Fruit fly (Drosophila melanogaster) whole organism, wandering third instar larva: ENCODE data around the gene fuss.

ENCODE experiments used
- brk ChIP-seq: fragments of 200-800 bp; sonication (Bioruptor generic); optimal IDR thresholded peaks from 2 replicates; lab custom pipeline; 2016; ENCODE audit warnings: missing biosample characterization, mild to moderate bottlenecking, missing genetic modification characterization
- dsf ChIP-seq: sonication (Bioruptor generic); optimal IDR thresholded peaks from 2 replicates; lab custom pipeline; 2016; ENCODE audit warnings: missing biosample characterization, missing genetic modification characterization, borderline replicate concordance
- h ChIP-seq: fragments of 200-800 bp; sonication (Bioruptor generic); optimal IDR thresholded peaks from 3 replicates; lab custom pipeline; 2016; ENCODE audit warnings: missing biosample characterization, mild to moderate bottlenecking, missing genetic modification characterization
- lola ChIP-seq: fragments of >200 bp; optimal IDR thresholded peaks from 2 replicates; lab custom pipeline; 2017; ENCODE audit warnings: missing biosample characterization, missing genetic modification characterization
- psq ChIP-seq: fragments of 200-800 bp; sonication (Bioruptor generic); optimal IDR thresholded peaks from 3 replicates; lab custom pipeline; 2017; ENCODE audit warnings: missing biosample characterization, mild to moderate bottlenecking, missing genetic modification characterization, moderate library complexity
- usp ChIP-seq: fragments of >200 bp; optimal IDR thresholded peaks from 2 replicates; lab custom pipeline; 2017; ENCODE audit warnings: missing biosample characterization, missing genetic modification characterization

DNA sequence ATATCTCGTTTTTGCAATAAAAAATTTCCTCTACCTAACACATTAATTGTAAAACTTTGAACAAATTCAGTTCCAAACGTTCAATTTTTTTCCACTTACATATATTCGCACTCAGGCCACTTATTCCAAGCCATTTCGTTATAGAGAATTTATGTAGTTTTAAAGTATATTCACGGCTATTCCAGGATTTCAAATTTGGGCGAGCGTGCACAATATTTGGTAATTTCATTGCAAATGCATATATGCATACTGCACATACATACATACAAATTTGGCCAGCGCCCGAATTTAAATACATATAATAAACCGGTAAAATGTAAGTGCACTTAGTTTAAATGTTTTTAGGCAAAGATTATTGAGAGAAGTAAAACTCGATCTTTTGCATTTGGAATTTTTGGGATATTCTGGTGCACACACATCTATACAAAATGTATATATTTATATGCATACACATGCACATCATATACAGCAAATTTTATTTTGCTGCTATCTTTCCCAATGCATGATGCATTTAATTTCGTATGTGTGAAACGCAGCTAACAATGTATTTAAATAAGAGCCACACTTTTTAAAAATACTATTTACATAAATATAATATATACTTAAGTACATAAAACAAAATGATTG is 47.9 kb upstream of the fuss start:
- no peak for TF ChIP-seq usp
- no peak for TF ChIP-seq dsf (GFP tag; lab: Kevin White, UChicago)
- TF ChIP-seq brk (GFP tag; lab: Kevin White, UChicago) = no peak
- TF ChIP-seq lola (GFP tag; lab: Kevin White, UChicago) = no peak
- no peak for TF ChIP-seq psq (GFP tag; lab: Kevin White, UChicago)
- TF ChIP-seq h (GFP tag; lab: Kevin White, UChicago) = no peak
